Worm (Caenorhabditis elegans) whole organism, L1 larva: ENCODE data around the gene pak-1.

Experiments used
- F16B12.6 ChIP-seq: fragments of 150-350 bp; optimal IDR thresholded peaks from 2 replicates; lab custom pipeline; 2014; ENCODE audit warnings: missing biosample characterization, missing genetic modification characterization
- Y116A8C.19 ChIP-seq: sonication (generic microtip); optimal IDR thresholded peaks from 2 replicates; lab custom pipeline; 2016; ENCODE audit warnings: missing compliant biosample characterization, missing genetic modification characterization, borderline replicate concordance
- blmp-1 ChIP-seq: fragments of 150-350 bp; optimal IDR thresholded peaks from 2 replicates; lab custom pipeline; 2014; ENCODE audit warnings: missing biosample characterization, missing genetic modification characterization
- ceh-63 ChIP-seq: fragments of 200-800 bp; sonication (Bioruptor generic); optimal IDR thresholded peaks from 2 replicates; lab custom pipeline; 2018; ENCODE audit warnings: mild to moderate bottlenecking, missing genetic modification characterization, missing compliant biosample characterization
- ceh-90 ChIP-seq: sonication (generic microtip); optimal IDR thresholded peaks from 2 replicates; lab custom pipeline; 2016; ENCODE audit warnings: missing genetic modification characterization, missing compliant biosample characterization
- dpl-1 ChIP-seq, 3 experiments: fragments of 150-350 bp in 2 of 3; sonication (generic microtip) in 1 of 3; optimal IDR thresholded peaks; 2 replicates each; lab custom pipeline; 2014 to 2017; ENCODE audit warnings: missing biosample characterization in 3 of 3, missing genetic modification characterization in 3 of 3, missing genetic modification reagents in 3 of 3
- efl-3 ChIP-seq: fragments of 200-800 bp; sonication (Bioruptor generic); optimal IDR thresholded peaks from 2 replicates; lab custom pipeline; 2018; ENCODE audit warnings: mild to moderate bottlenecking, missing genetic modification characterization, missing compliant biosample characterization
- elt-2 ChIP-seq: sonication (generic microtip); optimal IDR thresholded peaks from 2 replicates; lab custom pipeline; 2016; ENCODE audit warnings: missing genetic modification characterization, mild to moderate bottlenecking, inconsistent platforms, missing compliant biosample characterization, missing genetic modification reagents
- elt-3 ChIP-seq, 6 experiments: fragments of 150-350 bp in 1 of 6; sonication (generic microtip); optimal IDR thresholded peaks; 2 replicates each; lab custom pipeline; 2017 to 2018; ENCODE audit warnings: missing biosample characterization in 6 of 6, missing genetic modification characterization in 6 of 6, inconsistent platforms in 1 of 6
- ets-5 ChIP-seq: fragments of 200-800 bp; sonication (Bioruptor generic); IDR thresholded peaks from 2 replicates; pipeline ENCODE4 v1.3.6; 2022; ENCODE audit warnings: missing genetic modification characterization, missing compliant biosample characterization
- fkh-8 ChIP-seq: sonication (generic microtip); optimal IDR thresholded peaks from 2 replicates; lab custom pipeline; 2016; ENCODE audit warnings: mild to moderate bottlenecking, missing genetic modification characterization, missing compliant biosample characterization
- fos-1 ChIP-seq: fragments of 150-350 bp; optimal IDR thresholded peaks from 2 replicates; lab custom pipeline; 2014; ENCODE audit warnings: missing biosample characterization, missing genetic modification characterization
- grh-1 ChIP-seq: fragments of 200-800 bp; sonication (Bioruptor generic); IDR thresholded peaks from 2 replicates; pipeline ENCODE4 v1.3.6; 2022; ENCODE audit warnings: missing genetic modification reagents, missing genetic modification characterization, missing compliant biosample characterization
- hlh-17 ChIP-seq: fragments of 200-800 bp; sonication (Bioruptor generic); optimal IDR thresholded peaks from 2 replicates; lab custom pipeline; 2018; ENCODE audit warnings: missing genetic modification characterization, mild to moderate bottlenecking, missing compliant biosample characterization, moderate library complexity, borderline replicate concordance
- hpl-2 ChIP-seq: fragments of 150-350 bp; optimal IDR thresholded peaks from 2 replicates; lab custom pipeline; 2014; ENCODE audit warnings: missing biosample characterization, missing genetic modification reagents, missing genetic modification characterization
- jun-1 ChIP-seq: fragments of 150-350 bp; optimal IDR thresholded peaks from 2 replicates; lab custom pipeline; 2014; ENCODE audit warnings: missing biosample characterization, missing genetic modification reagents, missing genetic modification characterization
- lin-14 ChIP-seq: fragments of 200-800 bp; sonication (Bioruptor generic); optimal IDR thresholded peaks from 2 replicates; lab custom pipeline; 2018; ENCODE audit warnings: mild to moderate bottlenecking, missing genetic modification characterization, moderate library complexity, missing compliant biosample characterization
- lin-15B ChIP-seq: fragments of 150-350 bp; sonication (generic microtip); optimal IDR thresholded peaks from 3 replicates; lab custom pipeline; 2014; ENCODE audit warnings: missing biosample characterization, missing genetic modification characterization
- lin-35 ChIP-seq, 2 experiments: fragments of 150-350 bp; optimal IDR thresholded peaks; 2 replicates each; lab custom pipeline; 2014; ENCODE audit warnings: missing biosample characterization in 2 of 2, missing genetic modification characterization in 2 of 2, missing genetic modification reagents in 2 of 2
- mab-9 ChIP-seq: fragments of 200-800 bp; sonication (Bioruptor generic); IDR thresholded peaks from 2 replicates; pipeline ENCODE4 v1.3.6; 2022; ENCODE audit warnings: missing genetic modification reagents, missing genetic modification characterization, missing compliant biosample characterization
- mdl-1 ChIP-seq, 2 experiments: fragments of 150-350 bp; optimal IDR thresholded peaks; 2 replicates each; lab custom pipeline; 2014 to 2017; ENCODE audit warnings: missing biosample characterization in 2 of 2, missing genetic modification characterization in 2 of 2, inconsistent platforms in 1 of 2
- mef-2 ChIP-seq: fragments of 150-350 bp; optimal IDR thresholded peaks from 2 replicates; lab custom pipeline; 2014; ENCODE audit warnings: missing biosample characterization, missing genetic modification characterization
- mep-1 ChIP-seq: fragments of 150-350 bp; optimal IDR thresholded peaks from 2 replicates; lab custom pipeline; 2014; ENCODE audit warnings: missing biosample characterization, missing genetic modification characterization
- nhr-20 ChIP-seq: sonication (generic microtip); optimal IDR thresholded peaks from 2 replicates; lab custom pipeline; 2016; ENCODE audit warnings: mild to moderate bottlenecking, missing genetic modification characterization, missing compliant biosample characterization
- nhr-47 ChIP-seq: sonication (generic microtip); optimal IDR thresholded peaks from 2 replicates; lab custom pipeline; 2016; ENCODE audit warnings: mild to moderate bottlenecking, missing genetic modification characterization, moderate library complexity, missing compliant biosample characterization
- nhr-71 ChIP-seq: sonication (generic microtip); optimal IDR thresholded peaks from 2 replicates; lab custom pipeline; 2016; ENCODE audit warnings: mild to moderate bottlenecking, missing genetic modification characterization, moderate library complexity, missing compliant biosample characterization
- nhr-76 ChIP-seq: sonication (generic microtip); optimal IDR thresholded peaks from 2 replicates; lab custom pipeline; 2017; ENCODE audit warnings: missing biosample characterization, missing genetic modification characterization
- nhr-85 ChIP-seq: sonication (generic microtip); peaks from one replicate; lab custom pipeline; 2016; ENCODE audit warnings: missing genetic modification characterization, inconsistent platforms, missing compliant biosample characterization
- pag-3 ChIP-seq: sonication (generic microtip); optimal IDR thresholded peaks from 2 replicates; lab custom pipeline; 2017; ENCODE audit warnings: missing genetic modification characterization, mild to moderate bottlenecking, missing compliant biosample characterization, antibody characterized with exemption, borderline replicate concordance; ENCODE audit not compliant: insufficient read depth
- pqm-1 ChIP-seq: sonication (generic microtip); optimal IDR thresholded peaks from 3 replicates; lab custom pipeline; 2017; ENCODE audit warnings: missing biosample characterization, missing genetic modification characterization
- snpc-4 ChIP-seq: fragments of 150-350 bp; optimal IDR thresholded peaks from 2 replicates; lab custom pipeline; 2014; ENCODE audit warnings: missing biosample characterization, missing genetic modification characterization
- snu-23 ChIP-seq: sonication (generic microtip); optimal IDR thresholded peaks from 2 replicates; lab custom pipeline; 2016; ENCODE audit warnings: missing genetic modification characterization, missing compliant biosample characterization
- sup-37 ChIP-seq: fragments of 200-800 bp; sonication (Bioruptor generic); optimal IDR thresholded peaks from 2 replicates; lab custom pipeline; 2018; ENCODE audit warnings: mild to moderate bottlenecking, missing genetic modification characterization, missing compliant biosample characterization
- unc-130 ChIP-seq: fragments of 150-350 bp; optimal IDR thresholded peaks from 2 replicates; lab custom pipeline; 2017; ENCODE audit warnings: missing biosample characterization, missing genetic modification characterization, inconsistent platforms
- unc-62 ChIP-seq: fragments of 150-350 bp; optimal IDR thresholded peaks from 2 replicates; lab custom pipeline; 2014; ENCODE audit warnings: missing biosample characterization, missing genetic modification reagents, missing genetic modification characterization
- xbp-1 ChIP-seq: sonication (generic microtip); optimal IDR thresholded peaks from 2 replicates; lab custom pipeline; 2016; ENCODE audit warnings: missing genetic modification characterization, missing compliant biosample characterization
- ztf-4 ChIP-seq: fragments of 150-350 bp; optimal IDR thresholded peaks from 2 replicates; lab custom pipeline; 2014; ENCODE audit warnings: missing biosample characterization, missing genetic modification characterization

The pak-1 gene

DNA sequence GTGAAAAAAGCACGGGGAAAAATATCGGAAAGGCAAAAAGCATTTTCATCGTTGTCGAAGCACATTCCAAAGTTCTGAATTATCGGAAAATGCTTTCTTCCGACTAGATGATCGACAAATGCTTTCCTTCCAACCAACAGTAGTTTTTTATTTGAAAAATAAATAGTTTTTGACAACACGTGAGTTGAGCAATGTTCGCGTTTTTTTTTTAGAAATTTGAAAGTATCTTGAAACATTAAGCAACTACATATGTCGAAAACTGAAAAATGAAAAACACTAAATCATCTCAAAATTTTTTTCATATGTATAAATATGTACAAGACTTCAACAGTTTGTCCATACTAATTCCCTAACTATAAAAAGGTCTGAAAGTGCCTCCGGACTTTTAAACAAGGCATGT lies 8.9 kb downstream of the pak-1 start, which contains the start of gene hsp-25:
TSS of gene hsp-25 (minus strand) at position 101 of the 400 bp plus-strand sequence.
- no peak for TF ChIP-seq pqm-1 (tag; lab: Kevin White, UChicago)

DNA sequence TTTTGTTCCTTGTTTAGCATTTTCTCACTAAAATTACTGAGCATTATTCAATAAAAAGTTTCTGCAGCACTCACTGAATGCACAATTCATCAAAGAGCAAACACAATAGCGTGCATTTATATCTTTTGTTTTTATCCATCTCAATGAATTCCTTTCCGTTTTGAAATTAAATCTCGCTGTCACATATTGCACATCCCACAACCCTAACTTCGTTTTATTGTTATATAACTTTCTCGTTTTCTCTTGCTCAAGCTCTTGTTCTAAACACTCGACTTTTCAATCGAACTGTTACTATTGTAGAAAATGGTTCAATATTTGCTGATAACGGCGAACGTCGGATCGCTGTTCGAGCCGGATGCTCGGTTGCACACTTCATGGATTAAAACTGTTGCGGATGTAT lies 17.2 kb downstream of the pak-1 start, which contains the start of gene ipp-5:
TSS of gene ipp-5 (plus strand) at position 301 of the 400 bp plus-strand sequence.
- TF ChIP-seq mdl-1 (tag; optimal IDR thresholded peaks at IDR 0.05; lab: Kevin White, UChicago) (no peak), Y116A8C.19 (no peak), grh-1 (no peak), hpl-2 (no peak), nhr-71 (no peak)

DNA sequence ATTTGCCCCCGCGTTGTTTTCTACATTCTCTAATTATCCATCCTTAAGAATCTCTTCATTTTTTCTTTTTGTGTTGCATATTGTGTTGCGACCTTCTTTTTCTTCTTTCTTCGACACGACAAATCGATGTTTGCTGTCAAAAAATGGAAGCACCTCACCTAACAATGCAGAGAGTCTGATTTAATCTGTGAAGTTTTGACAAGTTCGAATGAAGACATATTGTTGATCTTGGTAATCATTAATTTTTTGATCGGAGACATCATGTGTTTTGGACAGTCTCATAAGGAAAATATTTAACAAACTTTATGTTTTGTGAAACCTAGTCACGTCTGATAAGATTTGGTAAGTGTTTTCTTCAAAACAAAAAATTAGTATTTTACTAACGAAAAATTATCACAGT lies 19.3 kb downstream of the pak-1 start:
- TF ChIP-seq elt-3 (tag; optimal IDR thresholded peaks at IDR 0.05; lab: Kevin White, UChicago) (peak in 2 of 6 experiments; percentile 8 to 36), snpc-4 (tag; lab: Kevin White, UChicago) (no peak), ceh-90 (tag; lab: Kevin White, UChicago) (no peak), blmp-1 (tag; lab: Kevin White, UChicago) (peak; percentile 36), Y116A8C.19 (no peak), nhr-20 (tag; lab: Kevin White, UChicago) (peak; percentile 55), hlh-17 (GFP tag; lab: Kevin White, UChicago) (no peak), nhr-47 (tag; lab: Kevin White, UChicago) (no peak), fos-1 (tag; lab: Kevin White, UChicago) (no peak), lin-35 (GFP tag; optimal IDR thresholded peaks at IDR 0.05; lab: Kevin White, UChicago) (peak in 1 of 2 experiments; percentile 13), unc-130 (tag; lab: Kevin White, UChicago) (no peak), efl-3 (no peak), unc-62 (GFP tag; lab: Kevin White, UChicago) (no peak), dpl-1 (GFP tag; optimal IDR thresholded peaks at IDR 0.05; lab: Kevin White, UChicago) (no peak), nhr-71 (peak; percentile 48), sup-37 (GFP tag; lab: Kevin White, UChicago) (no peak), pag-3 (tag; lab: Kevin White, UChicago) (no peak), snu-23 (peak; percentile 16), ceh-63 (GFP tag; lab: Kevin White, UChicago) (no peak), xbp-1 (no peak), lin-15B (no peak), jun-1 (no peak), nhr-85 (tag; lab: Kevin White, UChicago) (peak; percentile 84), F16B12.6 (tag; lab: Kevin White, UChicago) (no peak), ztf-4 (no peak), lin-14 (GFP tag; lab: Kevin White, UChicago) (peak; percentile 49), mef-2 (tag; lab: Kevin White, UChicago) (no peak), mep-1 (tag; lab: Kevin White, UChicago) (no peak)

DNA sequence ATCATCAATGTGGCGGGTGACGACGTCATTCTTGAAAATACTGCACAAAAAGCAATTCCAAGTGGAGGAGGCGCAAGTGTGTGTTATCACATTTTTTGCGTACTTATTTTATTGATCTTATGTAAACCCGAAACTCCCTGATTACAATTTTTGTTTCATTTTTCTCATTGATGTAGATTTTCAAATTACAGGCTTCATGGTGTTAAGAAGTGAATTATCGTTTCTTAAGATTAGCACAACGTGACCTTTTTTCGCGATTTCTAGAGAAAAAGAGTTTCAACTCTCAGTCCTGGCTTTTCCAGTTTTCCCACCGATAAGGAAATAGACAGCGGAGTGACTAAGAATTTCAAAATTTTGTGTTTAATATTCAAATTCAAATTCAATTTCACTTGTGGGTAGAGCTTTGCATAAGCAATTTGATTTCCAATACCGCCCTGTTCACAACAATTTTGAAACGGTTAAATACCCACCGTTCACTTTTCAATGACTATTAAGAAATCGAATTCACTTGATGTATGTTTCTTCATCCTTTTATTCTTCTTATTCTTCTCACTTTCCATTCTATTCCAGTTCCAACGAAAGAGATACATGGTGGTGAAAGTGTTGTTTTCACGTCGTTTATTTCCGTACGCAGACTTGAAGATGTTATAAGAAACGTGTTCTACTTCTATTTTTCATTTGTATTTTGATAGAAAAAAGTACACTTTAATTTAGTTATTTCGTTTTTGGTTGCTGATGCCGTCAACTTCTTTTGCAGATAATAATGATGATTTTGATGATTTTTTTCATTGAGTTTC lies 21.5 kb downstream of the pak-1 start:
- no peak for TF ChIP-seq nhr-76 (tag; lab: Kevin White, UChicago)
- peak; percentile 94 for TF ChIP-seq blmp-1 (tag; lab: Kevin White, UChicago)
- no peak for TF ChIP-seq mab-9 (GFP tag; lab: Robert Waterston, UW)
- TF ChIP-seq elt-2, result peak; percentile 42
- no peak for TF ChIP-seq fkh-8
- TF ChIP-seq ets-5 (GFP tag; lab: Robert Waterston, UW), result no peak
